Worm (Caenorhabditis elegans): Measurements from ENCODE around the gene glb-1.

Gene glb-1

ce11 chrIII:8889931-8890330 is 33.2 kb downstream of the glb-1 start, which contains the start of gene lnkn-1:
Gene lnkn-1 (plus strand): TSS chrIII:8890231.
- no peak for TF ChIP-seq nhr-11 (tag; optimal IDR thresholded peaks at IDR 0.05)
- no peak for TF ChIP-seq Y5F2A.4 (GFP tag; optimal IDR thresholded peaks at IDR 0.05)
- no peak for TF ChIP-seq nhr-111 (GFP tag; optimal IDR thresholded peaks at IDR 0.05)
- TF ChIP-seq zip-11 (GFP tag; IDR thresholded peaks at IDR 0.05), result no peak
- no peak for TF ChIP-seq zfp-2 (tag; optimal IDR thresholded peaks at IDR 0.05)
- no peak for TF ChIP-seq dve-1 (tag; optimal IDR thresholded peaks at IDR 0.05; ENCODE audit: insufficient read depth)
- no peak for TF ChIP-seq lsy-2 (tag; optimal IDR thresholded peaks at IDR 0.05)
- no peak for TF ChIP-seq Y75B8A.6 (GFP tag; IDR thresholded peaks at IDR 0.05)
- no peak for TF ChIP-seq aly-2 (tag; optimal IDR thresholded peaks at IDR 0.05)

- TF ChIP-seq dpl-1 (GFP tag; optimal IDR thresholded peaks at IDR 0.05) (peak; percentile 55), ama-1 (optimal IDR thresholded peaks at IDR 0.05) (no peak), ZK337.2 (GFP tag; IDR thresholded peaks at IDR 0.05) (no peak), fkh-10 (GFP tag; optimal IDR thresholded peaks at IDR 0.05) (no peak), lin-38 (GFP tag; IDR thresholded peaks at IDR 0.05) (no peak; the same call in 1 of the 2 replicates), sdz-12 (GFP tag; optimal IDR thresholded peaks at IDR 0.05) (no peak), daf-16 (GFP tag; optimal IDR thresholded peaks at IDR 0.05) (no peak), daf-16 (tag; optimal IDR thresholded peaks at IDR 0.05) (peak; percentile 28), nhr-10 (tag; optimal IDR thresholded peaks at IDR 0.05) (no peak), D1046.2 (GFP tag; IDR thresholded peaks at IDR 0.05) (no peak), hif-1 (tag; optimal IDR thresholded peaks at IDR 0.05) (peak in 1 of 2 experiments; percentile 27), dve-1 (tag; optimal IDR thresholded peaks at IDR 0.05; ENCODE audit: insufficient read depth) (peak; percentile 69), nhr-25 (tag; optimal IDR thresholded peaks at IDR 0.05; ENCODE audit: borderline replicate concordance, insufficient read depth) (no peak), Y75B8A.6 (GFP tag; IDR thresholded peaks at IDR 0.05) (no peak), duxl-1 (tag; optimal IDR thresholded peaks at IDR 0.05; ENCODE audit: poor library complexity) (no peak), lin-39 (tag; optimal IDR thresholded peaks at IDR 0.05) (no peak), Y105C5A.15 (GFP tag; IDR thresholded peaks at IDR 0.05) (no peak), rbr-2 (tag; optimal IDR thresholded peaks at IDR 0.05) (peak; percentile 31), set-16 (GFP tag; IDR thresholded peaks at IDR 0.05) (no peak), madf-9 (GFP tag; conservative IDR thresholded peaks at IDR 0.05) (no peak), zfp-3 (GFP tag; conservative IDR thresholded peaks at IDR 0.05) (no peak), nhr-41 (GFP tag; IDR thresholded peaks at IDR 0.05) (no peak), aly-2 (tag; optimal IDR thresholded peaks at IDR 0.05) (no peak), mep-1 (tag; optimal IDR thresholded peaks at IDR 0.05) (peak; percentile 59), lsy-2 (tag; optimal IDR thresholded peaks at IDR 0.05) (peak; percentile 16 to 81), nhr-76 (tag; optimal IDR thresholded peaks at IDR 0.05) (no peak), mdl-1 (tag; optimal IDR thresholded peaks at IDR 0.05) (peak in 1 of 2 experiments; percentile 3), daf-19 (GFP tag; conservative IDR thresholded peaks at IDR 0.05) (no peak), dmd-9 (GFP tag; IDR thresholded peaks at IDR 0.05) (no peak), snpc-1.2 (GFP tag; IDR thresholded peaks at IDR 0.05) (no peak), ceh-28 (tag; optimal IDR thresholded peaks at IDR 0.05) (no peak), aha-1 (tag) (peak; percentile 89), ces-1 (GFP tag; optimal IDR thresholded peaks at IDR 0.05) (no peak), hlh-11 (tag; optimal IDR thresholded peaks at IDR 0.05) (peak; percentile 51), nhr-11 (tag; optimal IDR thresholded peaks at IDR 0.05) (peak; percentile 32), mes-2 (tag; optimal IDR thresholded peaks at IDR 0.05; ENCODE audit: poor library complexity, severe bottlenecking) (peak; percentile 59), lin-13 (GFP tag; optimal IDR thresholded peaks at IDR 0.05) (peak; percentile 25), mxl-3 (GFP tag; optimal IDR thresholded peaks at IDR 0.05) (peak; percentile 53), pha-4 (GFP tag; IDR thresholded peaks at IDR 0.05) (no peak), pha-4 (tag; optimal IDR thresholded peaks at IDR 0.05) (peak; percentile 69), nhr-111 (GFP tag; optimal IDR thresholded peaks at IDR 0.05) (no peak), hlh-30 (tag; optimal IDR thresholded peaks at IDR 0.05; ENCODE audit: insufficient read depth) (peak; percentile 92), spr-1 (tag; optimal IDR thresholded peaks at IDR 0.05) (no peak), lir-3 (tag; optimal IDR thresholded peaks at IDR 0.05) (no peak)
These were observed 34.1 kb downstream of the glb-1 start, which contains the start of gene ZK637.14 for ce11 chrIII:8888956-8889355. Gene ZK637.14 (minus strand): TSS chrIII:8889156.
